Fruit fly (Drosophila melanogaster) whole organism, prepupa: Measurements from ENCODE around the gene mRpL51.

ENCODE experiments used
- CG10669 ChIP-seq: fragments of 200-800 bp; sonication (Bioruptor generic); optimal IDR thresholded peaks from 3 replicates; lab custom pipeline; 2018; ENCODE audit warnings: missing biosample characterization, mild to moderate bottlenecking, missing genetic modification characterization, moderate library complexity
- CG11294 ChIP-seq: fragments of 200-800 bp; sonication (Bioruptor generic); IDR thresholded peaks from 2 replicates; pipeline ENCODE4 v1.3.6; 2022; ENCODE audit warnings: missing biosample characterization, missing genetic modification characterization
- CG11762 ChIP-seq: fragments of 200-800 bp; sonication (Bioruptor generic); optimal IDR thresholded peaks from 3 replicates; lab custom pipeline; 2016; ENCODE audit warnings: missing biosample characterization, missing genetic modification characterization; ENCODE audit not compliant: insufficient read depth
- CG1621 ChIP-seq: fragments of 200-800 bp; sonication (Bioruptor generic); optimal IDR thresholded peaks from 3 replicates; lab custom pipeline; 2018; ENCODE audit warnings: missing biosample characterization, mild to moderate bottlenecking, missing genetic modification characterization
- CG16779 ChIP-seq: fragments of 200-800 bp; sonication (Bioruptor generic); optimal IDR thresholded peaks from 3 replicates; lab custom pipeline; 2017; ENCODE audit warnings: missing biosample characterization, mild to moderate bottlenecking, missing genetic modification characterization
- CG31627 ChIP-seq: fragments of 200-800 bp; sonication (Bioruptor generic); optimal IDR thresholded peaks from 3 replicates; lab custom pipeline; 2016; ENCODE audit warnings: missing biosample characterization, missing genetic modification characterization
- CG32006 ChIP-seq: fragments of 200-800 bp; sonication (Bioruptor generic); optimal IDR thresholded peaks from 3 replicates; lab custom pipeline; 2017; ENCODE audit warnings: missing biosample characterization, mild to moderate bottlenecking, missing genetic modification characterization
- CG34406 ChIP-seq: fragments of 200-800 bp; sonication (Bioruptor generic); optimal IDR thresholded peaks from 3 replicates; lab custom pipeline; 2016; ENCODE audit warnings: missing biosample characterization, missing genetic modification characterization
- CG3919 ChIP-seq: fragments of 200-800 bp; sonication (Bioruptor generic); optimal IDR thresholded peaks from 3 replicates; lab custom pipeline; 2016; ENCODE audit warnings: missing biosample characterization, missing genetic modification characterization
- CG4318 ChIP-seq: fragments of 200-800 bp; sonication (Bioruptor generic); optimal IDR thresholded peaks from 3 replicates; lab custom pipeline; 2017; ENCODE audit warnings: missing biosample characterization, mild to moderate bottlenecking, missing genetic modification characterization
- CG6163 ChIP-seq: fragments of 200-800 bp; sonication (Bioruptor generic); IDR thresholded peaks from 3 replicates; pipeline ENCODE4 v1.3.6; 2022; ENCODE audit warnings: missing biosample characterization, missing genetic modification characterization
- CG6276 ChIP-seq: fragments of 200-800 bp; sonication (Bioruptor generic); optimal IDR thresholded peaks from 2 replicates; lab custom pipeline; 2017; ENCODE audit warnings: missing biosample characterization, mild to moderate bottlenecking, missing genetic modification characterization
- CG6808 ChIP-seq: fragments of 200-800 bp; sonication (Bioruptor generic); optimal IDR thresholded peaks from 3 replicates; lab custom pipeline; 2017; ENCODE audit warnings: missing biosample characterization, missing genetic modification characterization, mild to moderate bottlenecking, moderate library complexity, missing genetic modification reagents
- CG8119 ChIP-seq: fragments of 200-800 bp; sonication (Bioruptor generic); IDR thresholded peaks from 3 replicates; pipeline ENCODE4 v1.3.6; 2022; ENCODE audit warnings: missing biosample characterization, missing genetic modification characterization
- CG8319 ChIP-seq: fragments of 200-800 bp; sonication (Bioruptor generic); optimal IDR thresholded peaks from 3 replicates; lab custom pipeline; 2016; ENCODE audit warnings: missing biosample characterization, missing genetic modification characterization
- CG8632 ChIP-seq: fragments of 200-800 bp; sonication (Bioruptor generic); optimal IDR thresholded peaks from 3 replicates; lab custom pipeline; 2016; ENCODE audit warnings: missing biosample characterization, missing genetic modification characterization
- Eip75B ChIP-seq: fragments of 200-800 bp; sonication (Bioruptor generic); optimal IDR thresholded peaks from 3 replicates; lab custom pipeline; 2016; ENCODE audit warnings: missing biosample characterization, missing genetic modification characterization
- Eip78C ChIP-seq: fragments of 200-800 bp; sonication (Bioruptor generic); peaks from one replicate; lab custom pipeline; 2016; ENCODE audit warnings: missing biosample characterization, missing genetic modification characterization
- Eip93F ChIP-seq: fragments of 200-800 bp; sonication (Bioruptor generic); optimal IDR thresholded peaks from 2 replicates; lab custom pipeline; 2016; ENCODE audit warnings: missing biosample characterization, mild to moderate bottlenecking, missing genetic modification characterization
- Ets21C ChIP-seq: fragments of 200-800 bp; sonication (Bioruptor generic); optimal IDR thresholded peaks from 3 replicates; lab custom pipeline; 2016; ENCODE audit warnings: missing biosample characterization, missing genetic modification characterization
- Gug ChIP-seq: fragments of 200-800 bp; sonication (Bioruptor generic); IDR thresholded peaks from 2 replicates; pipeline ENCODE4 v1.3.6; 2022; ENCODE audit warnings: missing biosample characterization, missing genetic modification characterization
- Hr38 ChIP-seq: sonication (Bioruptor generic); optimal IDR thresholded peaks from 2 replicates; lab custom pipeline; 2016; ENCODE audit warnings: missing biosample characterization, missing genetic modification characterization
- Hr39 ChIP-seq: fragments of 200-800 bp; sonication (Bioruptor generic); optimal IDR thresholded peaks from 2 replicates; lab custom pipeline; 2016; ENCODE audit warnings: missing biosample characterization, missing genetic modification characterization
- Lpt ChIP-seq: fragments of 200-800 bp; sonication (Bioruptor generic); optimal IDR thresholded peaks from 3 replicates; lab custom pipeline; 2016; ENCODE audit warnings: missing biosample characterization, missing genetic modification characterization
- Smox ChIP-seq: fragments of 200-800 bp; sonication (Bioruptor generic); optimal IDR thresholded peaks from 3 replicates; lab custom pipeline; 2016; ENCODE audit warnings: missing biosample characterization, missing genetic modification characterization
- Sox102F ChIP-seq: fragments of 200-800 bp; sonication (Bioruptor generic); optimal IDR thresholded peaks from 2 replicates; lab custom pipeline; 2016; ENCODE audit warnings: missing biosample characterization, mild to moderate bottlenecking, missing genetic modification characterization
- Sox15 ChIP-seq: fragments of 200-800 bp; sonication (Bioruptor generic); optimal IDR thresholded peaks from 3 replicates; lab custom pipeline; 2016; ENCODE audit warnings: missing biosample characterization, missing genetic modification characterization
- achi ChIP-seq: fragments of 200-800 bp; sonication (Bioruptor generic); optimal IDR thresholded peaks from 3 replicates; lab custom pipeline; 2016; ENCODE audit warnings: missing biosample characterization, missing genetic modification characterization
- acj6 ChIP-seq: fragments of 200-800 bp; sonication (Bioruptor generic); optimal IDR thresholded peaks from 3 replicates; lab custom pipeline; 2016; ENCODE audit warnings: missing biosample characterization, missing genetic modification characterization
- cyc ChIP-seq: fragments of 200-800 bp; sonication (Bioruptor generic); optimal IDR thresholded peaks from 3 replicates; lab custom pipeline; 2016; ENCODE audit warnings: missing biosample characterization, missing genetic modification characterization
- dac ChIP-seq: fragments of 200-800 bp; sonication (Bioruptor generic); optimal IDR thresholded peaks from 2 replicates; lab custom pipeline; 2017; ENCODE audit warnings: missing biosample characterization, mild to moderate bottlenecking, missing genetic modification characterization
- dsx ChIP-seq: fragments of 200-800 bp; optimal IDR thresholded peaks from 3 replicates; lab custom pipeline; 2019; ENCODE audit warnings: missing biosample characterization, mild to moderate bottlenecking, missing genetic modification characterization, moderate library complexity; ENCODE audit not compliant: poor library complexity, severe bottlenecking
- eg ChIP-seq: fragments of 200-800 bp; sonication (Bioruptor generic); IDR thresholded peaks from 3 replicates; pipeline ENCODE4 v1.3.6; 2022; ENCODE audit warnings: missing biosample characterization, missing genetic modification characterization
- fd59A ChIP-seq: fragments of 200-800 bp; sonication (Bioruptor generic); optimal IDR thresholded peaks from 2 replicates; lab custom pipeline; 2017; ENCODE audit warnings: missing biosample characterization, mild to moderate bottlenecking, missing genetic modification characterization, missing genetic modification reagents
- fd85E ChIP-seq: fragments of 200-800 bp; sonication (Bioruptor generic); optimal IDR thresholded peaks from 3 replicates; lab custom pipeline; 2016; ENCODE audit warnings: missing biosample characterization, missing genetic modification characterization
- fkh ChIP-seq: fragments of 200-800 bp; sonication (Bioruptor generic); optimal IDR thresholded peaks from 3 replicates; lab custom pipeline; 2017; ENCODE audit warnings: missing biosample characterization, mild to moderate bottlenecking, missing genetic modification characterization, moderate library complexity
- lz ChIP-seq: fragments of 200-800 bp; sonication (Bioruptor generic); optimal IDR thresholded peaks from 3 replicates; lab custom pipeline; 2016; ENCODE audit warnings: missing biosample characterization, missing genetic modification characterization
- net ChIP-seq: fragments of 200-800 bp; sonication (Bioruptor generic); optimal IDR thresholded peaks from 3 replicates; lab custom pipeline; 2016; ENCODE audit warnings: missing biosample characterization, missing genetic modification characterization
- pdm3 ChIP-seq: fragments of 200-800 bp; sonication (Bioruptor generic); optimal IDR thresholded peaks from 3 replicates; lab custom pipeline; 2016; ENCODE audit warnings: missing biosample characterization, missing genetic modification characterization
- salr ChIP-seq, 2 experiments: fragments of 200-800 bp; sonication (Bioruptor generic); optimal IDR thresholded peaks; 3 replicates each; lab custom pipeline; 2016 to 2018; ENCODE audit warnings: missing biosample characterization in 2 of 2, missing genetic modification characterization in 2 of 2, mild to moderate bottlenecking in 1 of 2
- ss ChIP-seq, 2 experiments: fragments of 200-800 bp; sonication (Bioruptor generic); optimal IDR thresholded peaks; 2 replicates in 1 of 2; 3 replicates in 1 of 2; lab custom pipeline; 2017 to 2018; ENCODE audit warnings: mild to moderate bottlenecking in 2 of 2, missing biosample characterization in 2 of 2, missing genetic modification characterization in 2 of 2, moderate library complexity in 1 of 2
- svp ChIP-seq: fragments of 200-800 bp; sonication (Bioruptor generic); peaks from one replicate; lab custom pipeline; 2016; ENCODE audit warnings: missing biosample characterization, missing genetic modification characterization
- topi ChIP-seq: fragments of 200-800 bp; sonication (Bioruptor generic); optimal IDR thresholded peaks from 3 replicates; lab custom pipeline; 2016; ENCODE audit warnings: missing biosample characterization, missing genetic modification characterization

The mRpL51 gene

dm6 chr2L:8535394-8536176 is 18.4 kb upstream of the mRpL51 start (continued):
- TF ChIP-seq lz (GFP tag; lab: Kevin White, UChicago), result peak; percentile 84
- peak; percentile 89 for TF ChIP-seq CG8632 (GFP tag; lab: Kevin White, UChicago)
- peak; percentile 84 for TF ChIP-seq dsx (GFP tag; lab: Kevin White, UChicago)
- peak; percentile 94 for TF ChIP-seq CG6276 (GFP tag; lab: Kevin White, UChicago)
- peak; percentile 82 for TF ChIP-seq svp (GFP tag; lab: Kevin White, UChicago)
- TF ChIP-seq topi (GFP tag; lab: Kevin White, UChicago), result peak; percentile 79
- peak; percentile 83 for TF ChIP-seq Sox102F (GFP tag; lab: Kevin White, UChicago)
- TF ChIP-seq Lpt (GFP tag; lab: Kevin White, UChicago), result peak; percentile 72
- peak; percentile 93 for TF ChIP-seq Eip78C (GFP tag; lab: Kevin White, UChicago)
- TF ChIP-seq CG34406 (GFP tag; lab: Kevin White, UChicago), result peak; percentile 93
- peak; percentile 69 for TF ChIP-seq cyc
- TF ChIP-seq CG32006 (GFP tag; lab: Kevin White, UChicago), result peak; percentile 97
- peak; percentile 51 for TF ChIP-seq Ets21C
- TF ChIP-seq Gug (GFP tag; lab: Robert Waterston, UW), result peak; percentile 85; the same call in 1 of the 2 replicates
- TF ChIP-seq CG3919 (GFP tag; lab: Kevin White, UChicago), result peak; percentile 92
- peak; percentile 87 for TF ChIP-seq CG11762 (GFP tag; lab: Kevin White, UChicago)
- peak; percentile 36 for TF ChIP-seq CG1621 (tag; lab: Kevin White, UChicago)
- TF ChIP-seq Sox15 (GFP tag; lab: Kevin White, UChicago), result peak; percentile 90
- peak; percentile 74 for TF ChIP-seq CG31627 (GFP tag; lab: Kevin White, UChicago)
- TF ChIP-seq net (GFP tag; lab: Kevin White, UChicago), result peak; percentile 86
- peak; percentile 92 for TF ChIP-seq acj6 (GFP tag; lab: Kevin White, UChicago)
- peak; percentile 83 for TF ChIP-seq eg (GFP tag; lab: Robert Waterston, UW)
- no peak for TF ChIP-seq fd85E
- TF ChIP-seq fd59A (GFP tag; lab: Kevin White, UChicago), result peak; percentile 80
- peak; percentile 81 to 90 for TF ChIP-seq ss (GFP tag; optimal IDR thresholded peaks at IDR 0.05; lab: Kevin White, UChicago)
- TF ChIP-seq CG8119 (GFP tag; lab: Robert Waterston, UW), result peak; percentile 87; the same call in 2 of the 3 replicates
- TF ChIP-seq achi, result peak; percentile 91

dm6 chr2L:8534515-8535295 is 17.5 kb upstream of the mRpL51 start:
- TF ChIP-seq Hr38 (GFP tag; lab: Kevin White, UChicago), result no peak
- TF ChIP-seq Eip78C (GFP tag; lab: Kevin White, UChicago), result peak; percentile 100
- peak; percentile 100 for TF ChIP-seq svp (GFP tag; lab: Kevin White, UChicago)
- TF ChIP-seq CG8632 (GFP tag; lab: Kevin White, UChicago), result peak; percentile 97
- TF ChIP-seq CG16779, result peak; percentile 97
- TF ChIP-seq Lpt (GFP tag; lab: Kevin White, UChicago), result peak; percentile 98
- peak; percentile 99 for TF ChIP-seq CG6276 (GFP tag; lab: Kevin White, UChicago)
- TF ChIP-seq CG11294 (GFP tag; lab: Robert Waterston, UW), result peak; percentile 96
- TF ChIP-seq dac (GFP tag; lab: Kevin White, UChicago), result peak; percentile 98
- peak; percentile 97 for TF ChIP-seq Eip75B (GFP tag; lab: Kevin White, UChicago)
- TF ChIP-seq Hr39, result peak; percentile 95
- TF ChIP-seq CG34406 (GFP tag; lab: Kevin White, UChicago), result peak; percentile 98
- peak; percentile 96 for TF ChIP-seq Eip93F (GFP tag; lab: Kevin White, UChicago)
- peak; percentile 98 for TF ChIP-seq CG11762 (GFP tag; lab: Kevin White, UChicago)
- TF ChIP-seq CG8319 (GFP tag; lab: Kevin White, UChicago), result peak; percentile 97
- peak; percentile 95 for TF ChIP-seq CG31627 (GFP tag; lab: Kevin White, UChicago)
- TF ChIP-seq CG10669 (GFP tag; lab: Kevin White, UChicago), result peak; percentile 97
- TF ChIP-seq CG4318 (GFP tag; lab: Kevin White, UChicago), result peak; percentile 98
- TF ChIP-seq salr (GFP tag; optimal IDR thresholded peaks at IDR 0.05; lab: Kevin White, UChicago), result peak; percentile 95 to 96
- TF ChIP-seq achi, result peak; percentile 98
- TF ChIP-seq ss (GFP tag; optimal IDR thresholded peaks at IDR 0.05; lab: Kevin White, UChicago), result peak; percentile 96
- peak; percentile 98 for TF ChIP-seq Smox (GFP tag; lab: Kevin White, UChicago)
- peak; percentile 98 for TF ChIP-seq topi (GFP tag; lab: Kevin White, UChicago)
- TF ChIP-seq CG6163 (GFP tag; lab: Robert Waterston, UW), result peak; percentile 97
- peak; percentile 96 for TF ChIP-seq CG6808 (GFP tag; lab: Kevin White, UChicago)
- peak; percentile 98 for TF ChIP-seq acj6 (GFP tag; lab: Kevin White, UChicago)
- TF ChIP-seq fkh, result peak; percentile 89
- peak; percentile 98 for TF ChIP-seq Sox102F (GFP tag; lab: Kevin White, UChicago)
- peak; percentile 97 for TF ChIP-seq CG3919 (GFP tag; lab: Kevin White, UChicago)
- TF ChIP-seq pdm3 (GFP tag; lab: Kevin White, UChicago), result peak; percentile 98
- TF ChIP-seq dsx (GFP tag; lab: Kevin White, UChicago), result peak; percentile 95
